Worm (Caenorhabditis elegans) whole organism, L2 larva: Measurements from ENCODE around the gene ccr-4.

Experiments used
- F13H6.1 ChIP-seq: sonication (generic microtip); optimal IDR thresholded peaks from 2 replicates; lab custom pipeline; 2016; ENCODE audit warnings: missing genetic modification characterization, missing compliant biosample characterization
- ama-1 ChIP-seq: fragments of 150-350 bp; optimal IDR thresholded peaks from 2 replicates; lab custom pipeline; 2018; ENCODE audit warnings: inconsistent platforms
- elt-1 ChIP-seq: fragments of 150-350 bp; optimal IDR thresholded peaks from 2 replicates; lab custom pipeline; 2014; ENCODE audit warnings: missing biosample characterization, missing genetic modification characterization
- lin-13 ChIP-seq: fragments of 150-350 bp; optimal IDR thresholded peaks from 2 replicates; lab custom pipeline; 2014; ENCODE audit warnings: missing biosample characterization, missing genetic modification reagents, missing genetic modification characterization
- mab-5 ChIP-seq: fragments of 150-350 bp; optimal IDR thresholded peaks from 2 replicates; lab custom pipeline; 2014; ENCODE audit warnings: missing biosample characterization, missing genetic modification characterization
- mdl-1 ChIP-seq, 2 experiments: fragments of 150-350 bp in 1 of 2; sonication (generic microtip) in 1 of 2; optimal IDR thresholded peaks; 2 replicates each; lab custom pipeline; 2017; ENCODE audit warnings: missing biosample characterization in 2 of 2, missing genetic modification characterization in 2 of 2
- sma-9 ChIP-seq, 2 experiments: fragments of 150-350 bp in 1 of 2; sonication (generic microtip) in 1 of 2; optimal IDR thresholded peaks; 2 replicates each; lab custom pipeline; 2014 to 2016; ENCODE audit warnings: missing genetic modification characterization in 2 of 2, mild to moderate bottlenecking in 1 of 2, missing biosample characterization in 1 of 2, missing compliant biosample characterization in 1 of 2, missing genetic modification reagents in 1 of 2, moderate library complexity in 1 of 2
- unc-62 ChIP-seq: fragments of 150-350 bp; optimal IDR thresholded peaks from 2 replicates; lab custom pipeline; 2014; ENCODE audit warnings: missing biosample characterization, missing genetic modification reagents, missing genetic modification characterization
- zag-1 ChIP-seq: fragments of 150-350 bp; optimal IDR thresholded peaks from 2 replicates; lab custom pipeline; 2014; ENCODE audit warnings: missing biosample characterization, missing genetic modification characterization

DNA sequence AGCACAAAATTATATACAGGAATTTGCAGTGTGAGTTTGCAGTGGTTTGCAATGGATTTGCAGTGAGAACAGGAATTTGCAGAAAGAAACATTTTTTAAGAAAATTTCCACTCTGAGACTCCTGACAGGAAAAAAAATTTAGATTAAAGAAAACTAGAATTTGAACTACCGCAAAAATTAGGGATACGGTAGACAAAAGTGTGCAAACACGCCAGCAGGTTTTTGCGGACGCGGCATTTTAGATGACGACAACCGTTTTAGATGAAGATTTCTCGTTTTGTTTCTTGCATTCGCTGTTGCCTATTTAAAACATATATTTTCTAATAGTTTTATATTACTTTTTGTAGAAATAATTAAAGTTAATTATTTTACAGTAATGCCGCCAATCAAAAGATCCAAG is 10.5 kb downstream of the ccr-4 start, which contains the start of gene wdr-46:
- TF ChIP-seq F13H6.1 (tag; lab: Kevin White, UChicago) (peak; percentile 76), elt-1 (tag; lab: Kevin White, UChicago) (no peak), mab-5 (tag; lab: Kevin White, UChicago) (peak; percentile 88), unc-62 (GFP tag; lab: Kevin White, UChicago) (no peak), zag-1 (tag; lab: Kevin White, UChicago) (no peak), sma-9 (GFP tag; optimal IDR thresholded peaks at IDR 0.05; lab: Kevin White, UChicago) (peak; percentile 79), sma-9 (tag; optimal IDR thresholded peaks at IDR 0.05; lab: Kevin White, UChicago) (no peak), mdl-1 (tag; optimal IDR thresholded peaks at IDR 0.05; lab: Kevin White, UChicago) (no peak), ama-1 (no peak), lin-13 (GFP tag; lab: Kevin White, UChicago) (peak; percentile 89)
